Fruit fly (Drosophila melanogaster) whole organism, embryonic: ENCODE results near the gene APC4.

ENCODE experiments used
- Atf-2 ChIP-seq: fragments of 200-800 bp; sonication (Bioruptor generic); optimal IDR thresholded peaks from 2 replicates; lab custom pipeline; 2016; ENCODE audit warnings: missing biosample characterization, missing genetic modification characterization
- B-H2 ChIP-seq: fragments of 200-800 bp; sonication (Bioruptor generic); optimal IDR thresholded peaks from 2 replicates; lab custom pipeline; 2018; ENCODE audit warnings: missing biosample characterization, mild to moderate bottlenecking, missing genetic modification characterization
- BEAF-32 ChIP-seq: fragments of 200-800 bp; sonication (Bioruptor generic); optimal IDR thresholded peaks from 3 replicates; lab custom pipeline; 2017; ENCODE audit warnings: missing biosample characterization, missing genetic modification characterization, mild to moderate bottlenecking, moderate library complexity, missing genetic modification reagents
- Bteb2 ChIP-seq: fragments of 200-800 bp; sonication (Bioruptor generic); optimal IDR thresholded peaks from 2 replicates; lab custom pipeline; 2016; ENCODE audit warnings: missing biosample characterization, missing genetic modification characterization
- CG10431 ChIP-seq: fragments of 200-800 bp; sonication (Bioruptor generic); optimal IDR thresholded peaks from 3 replicates; lab custom pipeline; 2018; ENCODE audit warnings: missing biosample characterization, mild to moderate bottlenecking, missing genetic modification characterization
- CG11085 ChIP-seq: fragments of 200-800 bp; sonication (Bioruptor generic); IDR thresholded peaks from 2 replicates; pipeline ENCODE4 v1.3.6; 2022; ENCODE audit warnings: missing biosample characterization, missing genetic modification characterization
- CG11696 ChIP-seq: fragments of 200-800 bp; sonication (Bioruptor generic); IDR thresholded peaks from 2 replicates; pipeline ENCODE4 v1.3.6; 2022; ENCODE audit warnings: missing biosample characterization, missing genetic modification characterization
- CG13775 ChIP-seq: fragments of 200-800 bp; sonication (Bioruptor generic); optimal IDR thresholded peaks from 3 replicates; lab custom pipeline; 2017; ENCODE audit warnings: missing biosample characterization, mild to moderate bottlenecking, missing genetic modification characterization
- CG14050 ChIP-seq: fragments of 200-800 bp; sonication (Bioruptor generic); IDR thresholded peaks from 3 replicates; pipeline ENCODE4 v1.3.6; 2022; ENCODE audit warnings: missing biosample characterization, missing genetic modification characterization
- CG15011 ChIP-seq: fragments of 200-800 bp; sonication (Bioruptor generic); optimal IDR thresholded peaks from 3 replicates; lab custom pipeline; 2018; ENCODE audit warnings: missing biosample characterization, mild to moderate bottlenecking, missing genetic modification characterization
- CG1647 ChIP-seq: fragments of 200-800 bp; sonication (Bioruptor generic); optimal IDR thresholded peaks from 3 replicates; lab custom pipeline; 2016; ENCODE audit warnings: missing biosample characterization, missing genetic modification characterization
- CG18599 ChIP-seq: fragments of 200-800 bp; sonication (Bioruptor generic); optimal IDR thresholded peaks from 3 replicates; lab custom pipeline; 2017; ENCODE audit warnings: missing biosample characterization, missing genetic modification characterization, mild to moderate bottlenecking, moderate library complexity, missing genetic modification reagents
- CG18619 ChIP-seq: fragments of 200-800 bp; sonication (Bioruptor generic); optimal IDR thresholded peaks from 3 replicates; lab custom pipeline; 2017; ENCODE audit warnings: missing biosample characterization, mild to moderate bottlenecking, missing genetic modification characterization
- CG2199 ChIP-seq: fragments of 200-800 bp; sonication (Bioruptor generic); IDR thresholded peaks from 3 replicates; pipeline ENCODE4 v1.3.6; 2022; ENCODE audit warnings: missing biosample characterization, missing genetic modification characterization
- CG30020 ChIP-seq: fragments of 200-800 bp; optimal IDR thresholded peaks from 2 replicates; lab custom pipeline; 2019; ENCODE audit warnings: missing biosample characterization, mild to moderate bottlenecking, missing genetic modification characterization, moderate library complexity
- CG34224 ChIP-seq: fragments of 200-800 bp; sonication (Bioruptor generic); IDR thresholded peaks from 3 replicates; pipeline ENCODE4 v1.3.6; 2022; ENCODE audit warnings: missing biosample characterization, missing genetic modification characterization; ENCODE audit not compliant: partially characterized antibody
- CG3838 ChIP-seq: fragments of 200-800 bp; sonication (Bioruptor generic); optimal IDR thresholded peaks from 3 replicates; lab custom pipeline; 2016; ENCODE audit warnings: missing biosample characterization, missing genetic modification characterization
- CG5953 ChIP-seq: fragments of 200-800 bp; sonication (Bioruptor generic); IDR thresholded peaks from 2 replicates; pipeline ENCODE4 v1.3.6; 2022; ENCODE audit warnings: missing biosample characterization, missing genetic modification characterization
- CG6272 ChIP-seq: fragments of 200-800 bp; sonication (Bioruptor generic); IDR thresholded peaks from 2 replicates; pipeline ENCODE4 v1.3.6; 2022; ENCODE audit warnings: missing biosample characterization, missing genetic modification characterization
- CG6654 ChIP-seq: fragments of 200-800 bp; sonication (Bioruptor generic); optimal IDR thresholded peaks from 2 replicates; lab custom pipeline; 2017; ENCODE audit warnings: missing biosample characterization, mild to moderate bottlenecking, missing genetic modification characterization
- CG8924 ChIP-seq: fragments of 200-800 bp; optimal IDR thresholded peaks from 3 replicates; lab custom pipeline; 2019; ENCODE audit warnings: missing biosample characterization, mild to moderate bottlenecking, missing genetic modification characterization, moderate library complexity
- CrebB ChIP-seq: fragments of 200-800 bp; sonication (Bioruptor generic); optimal IDR thresholded peaks from 3 replicates; lab custom pipeline; 2018; ENCODE audit warnings: missing biosample characterization, mild to moderate bottlenecking, missing genetic modification characterization
- Deaf1 ChIP-seq: fragments of 200-800 bp; optimal IDR thresholded peaks from 3 replicates; lab custom pipeline; 2019; ENCODE audit warnings: missing biosample characterization, mild to moderate bottlenecking, missing genetic modification characterization, moderate library complexity
- Ets65A ChIP-seq: fragments of 200-800 bp; sonication (Bioruptor generic); peaks from one replicate; lab custom pipeline; 2016; ENCODE audit warnings: missing biosample characterization, missing genetic modification characterization
- HmgD ChIP-seq: fragments of 200-800 bp; sonication (Bioruptor generic); optimal IDR thresholded peaks from 3 replicates; lab custom pipeline; 2016; ENCODE audit warnings: missing biosample characterization, missing genetic modification characterization
- Hmr ChIP-seq: fragments of 200-800 bp; sonication (Bioruptor generic); optimal IDR thresholded peaks from 3 replicates; lab custom pipeline; 2017; ENCODE audit warnings: mild to moderate bottlenecking, missing biosample characterization, missing genetic modification reagents, missing genetic modification characterization
- Jarid2 ChIP-seq: fragments of 200-800 bp; sonication (Bioruptor generic); optimal IDR thresholded peaks from 3 replicates; lab custom pipeline; 2017; ENCODE audit warnings: mild to moderate bottlenecking, missing biosample characterization, missing genetic modification reagents, missing genetic modification characterization
- Meics ChIP-seq: fragments of 200-800 bp; sonication (Bioruptor generic); optimal IDR thresholded peaks from 2 replicates; lab custom pipeline; 2017; ENCODE audit warnings: missing biosample characterization, mild to moderate bottlenecking, missing genetic modification characterization
- Nf-YC ChIP-seq: fragments of 200-800 bp; optimal IDR thresholded peaks from 3 replicates; lab custom pipeline; 2019; ENCODE audit warnings: missing biosample characterization, mild to moderate bottlenecking, missing genetic modification characterization, moderate library complexity
- Sox100B ChIP-seq: fragments of 200-800 bp; sonication (Bioruptor generic); optimal IDR thresholded peaks from 3 replicates; lab custom pipeline; 2018; ENCODE audit warnings: missing biosample characterization, mild to moderate bottlenecking, missing genetic modification characterization
- Spps ChIP-seq: fragments of 200-800 bp; sonication (Bioruptor generic); optimal IDR thresholded peaks from 2 replicates; lab custom pipeline; 2018; ENCODE audit warnings: missing biosample characterization, mild to moderate bottlenecking, missing genetic modification characterization
- Sry-δ ChIP-seq: fragments of 200-800 bp; sonication (Bioruptor generic); optimal IDR thresholded peaks from 2 replicates; lab custom pipeline; 2016; ENCODE audit warnings: missing biosample characterization, missing genetic modification characterization
- Usf ChIP-seq: fragments of 200-800 bp; sonication (Bioruptor generic); optimal IDR thresholded peaks from 2 replicates; lab custom pipeline; 2017; ENCODE audit warnings: missing genotype, missing biosample characterization, missing genetic modification characterization
- chn ChIP-seq: fragments of 200-800 bp; sonication (Bioruptor generic); optimal IDR thresholded peaks from 2 replicates; lab custom pipeline; 2016; ENCODE audit warnings: missing biosample characterization, missing genetic modification characterization
- da ChIP-seq: fragments of 200-800 bp; sonication (Bioruptor generic); optimal IDR thresholded peaks from 2 replicates; lab custom pipeline; 2016; ENCODE audit warnings: missing biosample characterization, missing genetic modification characterization
- dimm ChIP-seq: fragments of 200-800 bp; sonication (Bioruptor generic); IDR thresholded peaks from 2 replicates; pipeline ENCODE4 v1.3.6; 2022; ENCODE audit warnings: missing biosample characterization, missing genetic modification characterization
- dmrt11E ChIP-seq: fragments of 200-800 bp; sonication (Bioruptor generic); optimal IDR thresholded peaks from 3 replicates; lab custom pipeline; 2018; ENCODE audit warnings: missing biosample characterization, mild to moderate bottlenecking, missing genetic modification characterization, moderate library complexity
- ems ChIP-seq: fragments of 200-800 bp; sonication (Bioruptor generic); optimal IDR thresholded peaks from 3 replicates; lab custom pipeline; 2016; ENCODE audit warnings: missing biosample characterization, missing genetic modification characterization
- fd64A ChIP-seq: fragments of 200-800 bp; sonication (Bioruptor generic); optimal IDR thresholded peaks from 3 replicates; lab custom pipeline; 2018; ENCODE audit warnings: missing biosample characterization, mild to moderate bottlenecking, missing genetic modification characterization
- gce ChIP-seq: fragments of 200-800 bp; sonication (Bioruptor generic); IDR thresholded peaks from 3 replicates; pipeline ENCODE4 v1.3.6; 2022; ENCODE audit warnings: missing biosample characterization, missing genetic modification characterization
- gfzf ChIP-seq: fragments of 200-800 bp; sonication (Bioruptor generic); optimal IDR thresholded peaks from 2 replicates; lab custom pipeline; 2016; ENCODE audit warnings: missing biosample characterization, mild to moderate bottlenecking, missing genetic modification characterization, moderate library complexity
- jing ChIP-seq: fragments of 200-800 bp; sonication (Bioruptor generic); optimal IDR thresholded peaks from 2 replicates; lab custom pipeline; 2018; ENCODE audit warnings: missing biosample characterization, mild to moderate bottlenecking, missing genetic modification characterization
- knrl ChIP-seq: fragments of 200-800 bp; sonication (Bioruptor generic); IDR thresholded peaks from 3 replicates; pipeline ENCODE4 v1.3.6; 2022; ENCODE audit warnings: missing biosample characterization, missing genetic modification characterization; ENCODE audit not compliant: partially characterized antibody
- nerfin-2 ChIP-seq: fragments of 200-800 bp; sonication (Bioruptor generic); IDR thresholded peaks from 2 replicates; pipeline ENCODE4 v1.3.6; 2022; ENCODE audit warnings: missing biosample characterization, missing genetic modification characterization; ENCODE audit not compliant: partially characterized antibody
- oc ChIP-seq: fragments of 200-800 bp; sonication (Bioruptor generic); optimal IDR thresholded peaks from 2 replicates; lab custom pipeline; 2018; ENCODE audit warnings: missing biosample characterization, mild to moderate bottlenecking, missing genetic modification characterization, moderate library complexity
- pho ChIP-seq: fragments of 200-800 bp; sonication (Bioruptor generic); optimal IDR thresholded peaks from 2 replicates; lab custom pipeline; 2016; ENCODE audit warnings: missing biosample characterization, missing genetic modification characterization
- pita ChIP-seq: fragments of 200-800 bp; sonication (Bioruptor generic); optimal IDR thresholded peaks from 2 replicates; lab custom pipeline; 2017; ENCODE audit warnings: missing biosample characterization, mild to moderate bottlenecking, missing genetic modification characterization
- pzg ChIP-seq: fragments of 200-800 bp; sonication (Bioruptor generic); optimal IDR thresholded peaks from 3 replicates; lab custom pipeline; 2018; ENCODE audit warnings: missing biosample characterization, mild to moderate bottlenecking, missing genetic modification characterization, moderate library complexity
- repo ChIP-seq: fragments of 200-800 bp; sonication (Bioruptor generic); optimal IDR thresholded peaks from 2 replicates; lab custom pipeline; 2016; ENCODE audit warnings: missing biosample characterization, missing genetic modification characterization
- sens ChIP-seq: fragments of 200-800 bp; sonication (Bioruptor generic); peaks from one replicate; lab custom pipeline; 2016; ENCODE audit warnings: missing biosample characterization, missing genetic modification characterization
- tx ChIP-seq: fragments of 200-800 bp; sonication (Bioruptor generic); optimal IDR thresholded peaks from 2 replicates; lab custom pipeline; 2016; ENCODE audit warnings: missing biosample characterization, missing genetic modification characterization
- unpg ChIP-seq: fragments of 200-800 bp; sonication (Bioruptor generic); optimal IDR thresholded peaks from 3 replicates; lab custom pipeline; 2018; ENCODE audit warnings: missing biosample characterization, mild to moderate bottlenecking, missing genetic modification characterization, moderate library complexity

Gene APC4

dm6 chrX:9040855-9041254 is 41.9 kb upstream of the APC4 start (continued):
- TF ChIP-seq gfzf (GFP tag; lab: Kevin White, UChicago), result peak; percentile 36
- no peak for TF ChIP-seq CG13775 (GFP tag; lab: Kevin White, UChicago)
- peak; percentile 20 for TF ChIP-seq Sry-δ (GFP tag; lab: Kevin White, UChicago)
- TF ChIP-seq Meics (GFP tag; lab: Kevin White, UChicago), result no peak
- TF ChIP-seq CG3838 (GFP tag; lab: Kevin White, UChicago), result no peak
- TF ChIP-seq oc (tag; lab: Kevin White, UChicago), result no peak
- peak; percentile 8 for TF ChIP-seq Nf-YC (tag; lab: Kevin White, UChicago)
- TF ChIP-seq B-H2, result no peak
- TF ChIP-seq knrl, result no peak
- no peak for TF ChIP-seq CG6272 (GFP tag; lab: Robert Waterston, UW)
- TF ChIP-seq Sox100B (GFP tag; lab: Kevin White, UChicago), result no peak
- TF ChIP-seq pzg (GFP tag; lab: Kevin White, UChicago), result peak; percentile 21
- no peak for TF ChIP-seq nerfin-2 (GFP tag; lab: Robert Waterston, UW)
- peak; percentile 73 for TF ChIP-seq pita (GFP tag; lab: Kevin White, UChicago)
- no peak for TF ChIP-seq CG18599 (GFP tag; lab: Kevin White, UChicago)
- TF ChIP-seq CG34224 (GFP tag; lab: Robert Waterston, UW), result no peak
- TF ChIP-seq CG2199 (GFP tag; lab: Robert Waterston, UW), result no peak
- no peak for TF ChIP-seq CG11085
- TF ChIP-seq Bteb2, result no peak
- peak; percentile 83 for TF ChIP-seq sens (GFP tag; lab: Kevin White, UChicago)
- no peak for TF ChIP-seq dimm (GFP tag; lab: Robert Waterston, UW)
- TF ChIP-seq CG18619 (GFP tag; lab: Kevin White, UChicago), result no peak
- TF ChIP-seq pho, result no peak
- TF ChIP-seq tx (GFP tag; lab: Kevin White, UChicago), result no peak
- TF ChIP-seq fd64A, result no peak
- TF ChIP-seq Jarid2, result no peak
- no peak for TF ChIP-seq CG11696
- no peak for TF ChIP-seq Ets65A
- no peak for TF ChIP-seq jing (GFP tag; lab: Kevin White, UChicago)
- no peak for TF ChIP-seq Hmr (GFP tag; lab: Kevin White, UChicago)
- TF ChIP-seq ems, result no peak
- no peak for TF ChIP-seq CG30020 (tag; lab: Kevin White, UChicago)
- TF ChIP-seq CG10431 (GFP tag; lab: Kevin White, UChicago), result no peak
- no peak for TF ChIP-seq CrebB (tag; lab: Kevin White, UChicago)
- no peak for TF ChIP-seq CG1647 (GFP tag; lab: Kevin White, UChicago)
- TF ChIP-seq da (GFP tag; lab: Kevin White, UChicago), result no peak
- no peak for TF ChIP-seq chn (GFP tag; lab: Kevin White, UChicago)
- no peak for TF ChIP-seq Spps
- no peak for TF ChIP-seq Deaf1 (tag; lab: Kevin White, UChicago)
- TF ChIP-seq CG8924 (tag; lab: Kevin White, UChicago), result no peak
- TF ChIP-seq CG15011 (GFP tag; lab: Kevin White, UChicago), result no peak
- TF ChIP-seq Atf-2, result no peak
- TF ChIP-seq gce (GFP tag; lab: Robert Waterston, UW), result no peak
- peak; percentile 49 for TF ChIP-seq BEAF-32
- TF ChIP-seq unpg (GFP tag; lab: Kevin White, UChicago), result no peak
- TF ChIP-seq HmgD (GFP tag; lab: Kevin White, UChicago), result no peak
- no peak for TF ChIP-seq Usf (GFP tag; lab: Kevin White, UChicago)
- TF ChIP-seq repo (GFP tag; lab: Kevin White, UChicago), result no peak
- no peak for TF ChIP-seq dmrt11E
- no peak for TF ChIP-seq CG14050 (GFP tag; lab: Robert Waterston, UW)
- no peak for TF ChIP-seq CG6654 (GFP tag; lab: Kevin White, UChicago)
- TF ChIP-seq CG5953 (GFP tag; lab: Robert Waterston, UW), result no peak
